Fruit fly (Drosophila melanogaster) whole organism, embryonic: ENCODE measurements around the gene Ptp69D.
A peak's percentile ranks its signal among the peaks of the same experiment; 100 is the strongest.

Source experiments
- ATbp ChIP-seq: fragments of 200-800 bp; sonication (Bioruptor generic); optimal IDR thresholded peaks from 2 replicates; lab custom pipeline; 2017; ENCODE audit warnings: missing biosample characterization, mild to moderate bottlenecking, missing genetic modification characterization, missing genetic modification reagents
- CG1024 ChIP-seq: fragments of 200-800 bp; sonication (Bioruptor generic); IDR thresholded peaks from 2 replicates; pipeline ENCODE4 v1.3.6; 2022; ENCODE audit warnings: missing biosample characterization, missing genetic modification characterization
- CG12104 ChIP-seq: fragments of 200-800 bp; sonication (Bioruptor generic); optimal IDR thresholded peaks from 3 replicates; lab custom pipeline; 2016; ENCODE audit warnings: missing biosample characterization, missing genetic modification characterization
- CG12236 ChIP-seq: fragments of 200-800 bp; sonication (Bioruptor generic); optimal IDR thresholded peaks from 2 replicates; lab custom pipeline; 2016; ENCODE audit warnings: missing biosample characterization, missing genetic modification characterization
- CG1233 ChIP-seq: fragments of 200-800 bp; sonication (Bioruptor generic); optimal IDR thresholded peaks from 4 replicates; lab custom pipeline; 2018; ENCODE audit warnings: missing biosample characterization, mild to moderate bottlenecking, missing genetic modification characterization
- CG12769 ChIP-seq: fragments of 200-800 bp; sonication (Bioruptor generic); optimal IDR thresholded peaks from 2 replicates; lab custom pipeline; 2019; ENCODE audit warnings: missing biosample characterization, mild to moderate bottlenecking, missing genetic modification characterization, moderate library complexity
- CG13296 ChIP-seq: fragments of 200-800 bp; sonication (Bioruptor generic); optimal IDR thresholded peaks from 3 replicates; lab custom pipeline; 2018; ENCODE audit warnings: missing biosample characterization, mild to moderate bottlenecking, missing genetic modification characterization
- CG1603 ChIP-seq: fragments of 200-800 bp; sonication (Bioruptor generic); optimal IDR thresholded peaks from 2 replicates; lab custom pipeline; 2019; ENCODE audit warnings: missing biosample characterization, mild to moderate bottlenecking, missing genetic modification characterization, moderate library complexity
- CG17385 ChIP-seq: fragments of 200-800 bp; sonication (Bioruptor generic); optimal IDR thresholded peaks from 3 replicates; lab custom pipeline; 2018; ENCODE audit warnings: missing biosample characterization, mild to moderate bottlenecking, missing genetic modification characterization
- CG17829 ChIP-seq: fragments of 200-800 bp; optimal IDR thresholded peaks from 2 replicates; lab custom pipeline; 2019; ENCODE audit warnings: missing biosample characterization, mild to moderate bottlenecking, missing genetic modification characterization, moderate library complexity
- CG1832 ChIP-seq: fragments of 200-800 bp; sonication (Bioruptor generic); optimal IDR thresholded peaks from 2 replicates; lab custom pipeline; 2017; ENCODE audit warnings: missing biosample characterization, mild to moderate bottlenecking, missing genetic modification characterization, inconsistent platforms
- CG2875 ChIP-seq: fragments of 200-800 bp; sonication (Bioruptor generic); optimal IDR thresholded peaks from 2 replicates; lab custom pipeline; 2017; ENCODE audit warnings: missing biosample characterization, mild to moderate bottlenecking, missing genetic modification characterization, missing genetic modification reagents
- CG30403 ChIP-seq: fragments of 200-800 bp; sonication (Bioruptor generic); optimal IDR thresholded peaks from 3 replicates; lab custom pipeline; 2016; ENCODE audit warnings: missing biosample characterization, missing genetic modification characterization
- CG4282 ChIP-seq: fragments of 200-800 bp; sonication (Bioruptor generic); optimal IDR thresholded peaks from 2 replicates; lab custom pipeline; 2016; ENCODE audit warnings: missing biosample characterization, missing genetic modification characterization
- CG4328 ChIP-seq: fragments of 200-800 bp; sonication (Bioruptor generic); optimal IDR thresholded peaks from 3 replicates; lab custom pipeline; 2017; ENCODE audit warnings: missing biosample characterization, missing genetic modification reagents, missing genetic modification characterization
- CG5180 ChIP-seq: fragments of 200-800 bp; sonication (Bioruptor generic); optimal IDR thresholded peaks from 3 replicates; lab custom pipeline; 2017; ENCODE audit warnings: missing biosample characterization, missing genetic modification characterization, mild to moderate bottlenecking, moderate library complexity, missing genetic modification reagents
- CG6175 ChIP-seq: fragments of 200-800 bp; sonication (Bioruptor generic); IDR thresholded peaks from 3 replicates; pipeline ENCODE4 v1.3.6; 2022; ENCODE audit warnings: missing biosample characterization, missing genetic modification characterization
- CG6654 ChIP-seq: fragments of 200-800 bp; sonication (Bioruptor generic); optimal IDR thresholded peaks from 2 replicates; lab custom pipeline; 2017; ENCODE audit warnings: missing biosample characterization, mild to moderate bottlenecking, missing genetic modification characterization
- CG7372 ChIP-seq: fragments of 200-800 bp; sonication (Bioruptor generic); IDR thresholded peaks from 2 replicates; pipeline ENCODE4 v1.3.6; 2022; ENCODE audit warnings: missing biosample characterization, missing genetic modification characterization
- D ChIP-seq, 2 experiments: fragments of 200-800 bp in 1 of 2; fragments of >200 bp in 1 of 2; sonication (Bioruptor generic) in 1 of 2; optimal IDR thresholded peaks; 2 replicates in 1 of 2; 3 replicates in 1 of 2; lab custom pipeline; 2017; ENCODE audit warnings: mild to moderate bottlenecking in 1 of 2, missing biosample characterization in 1 of 2, missing genetic modification characterization in 1 of 2, missing genetic modification reagents in 1 of 2
- Drgx ChIP-seq: fragments of 200-800 bp; sonication (Bioruptor generic); IDR thresholded peaks from 2 replicates; pipeline ENCODE4 v1.3.6; 2022; ENCODE audit warnings: missing biosample characterization, missing genetic modification characterization
- Hand ChIP-seq: fragments of 200-800 bp; sonication (Bioruptor generic); optimal IDR thresholded peaks from 2 replicates; lab custom pipeline; 2017; ENCODE audit warnings: mild to moderate bottlenecking, missing biosample characterization, missing genetic modification reagents, missing genetic modification characterization
- HmgD ChIP-seq: fragments of 200-800 bp; sonication (Bioruptor generic); optimal IDR thresholded peaks from 3 replicates; lab custom pipeline; 2016; ENCODE audit warnings: missing biosample characterization, missing genetic modification characterization
- Hr3 ChIP-seq: fragments of 200-800 bp; sonication (Bioruptor generic); optimal IDR thresholded peaks from 3 replicates; lab custom pipeline; 2016; ENCODE audit warnings: missing biosample characterization, missing genetic modification characterization
- MBD-R2 ChIP-seq: fragments of 200-800 bp; sonication (Bioruptor generic); IDR thresholded peaks from 2 replicates; pipeline ENCODE4 v1.3.6; 2022; ENCODE audit warnings: missing biosample characterization, missing genetic modification characterization
- Oaz ChIP-seq: fragments of 200-800 bp; sonication (Bioruptor generic); IDR thresholded peaks from 2 replicates; pipeline ENCODE4 v1.3.6; 2022; ENCODE audit warnings: missing biosample characterization, missing genetic modification characterization
- Scr ChIP-seq: fragments of 200-800 bp; sonication (Bioruptor generic); IDR thresholded peaks from 2 replicates; pipeline ENCODE4 v1.3.6; 2022; ENCODE audit warnings: missing biosample characterization, missing genetic modification characterization; ENCODE audit not compliant: partially characterized antibody
- Six4 ChIP-seq: fragments of 200-800 bp; sonication (Bioruptor generic); optimal IDR thresholded peaks from 2 replicates; lab custom pipeline; 2016; ENCODE audit warnings: missing biosample characterization, missing genetic modification characterization
- Trl ChIP-seq, 3 experiments: fragments of >200 bp in 2 of 3; fragments of 200-800 bp in 1 of 3; sonication (Bioruptor generic) in 1 of 3; optimal IDR thresholded peaks; 2 replicates in 1 of 3; 3 replicates in 2 of 3; lab custom pipeline; 2016 to 2017; ENCODE audit warnings: missing biosample characterization in 1 of 3, missing genetic modification characterization in 1 of 3
- Xbp1 ChIP-seq: fragments of 200-800 bp; sonication (Bioruptor generic); optimal IDR thresholded peaks from 3 replicates; lab custom pipeline; 2016; ENCODE audit warnings: missing biosample characterization, mild to moderate bottlenecking, missing genetic modification characterization
- YL-1 ChIP-seq: fragments of 200-800 bp; sonication (Bioruptor generic); optimal IDR thresholded peaks from 3 replicates; lab custom pipeline; 2017; ENCODE audit warnings: missing biosample characterization, mild to moderate bottlenecking, missing genetic modification characterization
- danr ChIP-seq: fragments of 200-800 bp; sonication (Bioruptor generic); IDR thresholded peaks from 2 replicates; pipeline ENCODE4 v1.3.6; 2022; ENCODE audit warnings: missing biosample characterization, missing genetic modification characterization
- ems ChIP-seq: fragments of 200-800 bp; sonication (Bioruptor generic); optimal IDR thresholded peaks from 3 replicates; lab custom pipeline; 2016; ENCODE audit warnings: missing biosample characterization, missing genetic modification characterization
- fd3F ChIP-seq: fragments of 200-800 bp; sonication (Bioruptor generic); optimal IDR thresholded peaks from 2 replicates; lab custom pipeline; 2018; ENCODE audit warnings: missing biosample characterization, mild to moderate bottlenecking, missing genetic modification characterization, moderate library complexity
- hth ChIP-seq: fragments of >200 bp; optimal IDR thresholded peaks from 2 replicates; lab custom pipeline; 2017; ENCODE audit warnings: inconsistent platforms
- jumu ChIP-seq: fragments of 200-800 bp; sonication (Bioruptor generic); optimal IDR thresholded peaks from 3 replicates; lab custom pipeline; 2016; ENCODE audit warnings: missing biosample characterization, missing genetic modification characterization
- knrl ChIP-seq: fragments of 200-800 bp; sonication (Bioruptor generic); IDR thresholded peaks from 3 replicates; pipeline ENCODE4 v1.3.6; 2022; ENCODE audit warnings: missing biosample characterization, missing genetic modification characterization; ENCODE audit not compliant: partially characterized antibody
- lbe ChIP-seq: fragments of 200-800 bp; sonication (Bioruptor generic); optimal IDR thresholded peaks from 2 replicates; lab custom pipeline; 2016; ENCODE audit warnings: missing biosample characterization, mild to moderate bottlenecking, missing genetic modification characterization
- luna ChIP-seq: fragments of 200-800 bp; sonication (Bioruptor generic); optimal IDR thresholded peaks from 2 replicates; lab custom pipeline; 2016; ENCODE audit warnings: missing biosample characterization, missing genetic modification characterization
- nerfin-2 ChIP-seq: fragments of 200-800 bp; sonication (Bioruptor generic); IDR thresholded peaks from 2 replicates; pipeline ENCODE4 v1.3.6; 2022; ENCODE audit warnings: missing biosample characterization, missing genetic modification characterization; ENCODE audit not compliant: partially characterized antibody
- odd ChIP-seq: fragments of 200-800 bp; sonication (Bioruptor generic); optimal IDR thresholded peaks from 2 replicates; lab custom pipeline; 2017; ENCODE audit warnings: missing biosample characterization, mild to moderate bottlenecking, missing genetic modification characterization
- pb ChIP-seq: fragments of 200-800 bp; sonication (Bioruptor generic); optimal IDR thresholded peaks from 3 replicates; lab custom pipeline; 2016; ENCODE audit warnings: missing biosample characterization, missing genetic modification characterization
- peb ChIP-seq: fragments of 200-800 bp; sonication (Bioruptor generic); IDR thresholded peaks from 2 replicates; pipeline ENCODE4 v1.3.6; 2022; ENCODE audit warnings: missing biosample characterization, missing genetic modification characterization
- slp2 ChIP-seq: fragments of 200-800 bp; sonication (Bioruptor generic); optimal IDR thresholded peaks from 2 replicates; lab custom pipeline; 2016; ENCODE audit warnings: missing biosample characterization, missing genetic modification characterization
- stc ChIP-seq: fragments of 200-800 bp; sonication (Bioruptor generic); IDR thresholded peaks from 2 replicates; pipeline ENCODE4 v1.3.6; 2022; ENCODE audit warnings: missing biosample characterization, missing genetic modification characterization
- vfl ChIP-seq: fragments of 200-800 bp; sonication (Bioruptor generic); optimal IDR thresholded peaks from 2 replicates; lab custom pipeline; 2016; ENCODE audit warnings: missing biosample characterization, missing genetic modification characterization
- zfh1 ChIP-seq: fragments of 200-800 bp; sonication (Bioruptor generic); IDR thresholded peaks from 3 replicates; pipeline ENCODE4 v1.3.6; 2022; ENCODE audit warnings: missing biosample characterization, missing genetic modification characterization

Gene Ptp69D

DNA sequence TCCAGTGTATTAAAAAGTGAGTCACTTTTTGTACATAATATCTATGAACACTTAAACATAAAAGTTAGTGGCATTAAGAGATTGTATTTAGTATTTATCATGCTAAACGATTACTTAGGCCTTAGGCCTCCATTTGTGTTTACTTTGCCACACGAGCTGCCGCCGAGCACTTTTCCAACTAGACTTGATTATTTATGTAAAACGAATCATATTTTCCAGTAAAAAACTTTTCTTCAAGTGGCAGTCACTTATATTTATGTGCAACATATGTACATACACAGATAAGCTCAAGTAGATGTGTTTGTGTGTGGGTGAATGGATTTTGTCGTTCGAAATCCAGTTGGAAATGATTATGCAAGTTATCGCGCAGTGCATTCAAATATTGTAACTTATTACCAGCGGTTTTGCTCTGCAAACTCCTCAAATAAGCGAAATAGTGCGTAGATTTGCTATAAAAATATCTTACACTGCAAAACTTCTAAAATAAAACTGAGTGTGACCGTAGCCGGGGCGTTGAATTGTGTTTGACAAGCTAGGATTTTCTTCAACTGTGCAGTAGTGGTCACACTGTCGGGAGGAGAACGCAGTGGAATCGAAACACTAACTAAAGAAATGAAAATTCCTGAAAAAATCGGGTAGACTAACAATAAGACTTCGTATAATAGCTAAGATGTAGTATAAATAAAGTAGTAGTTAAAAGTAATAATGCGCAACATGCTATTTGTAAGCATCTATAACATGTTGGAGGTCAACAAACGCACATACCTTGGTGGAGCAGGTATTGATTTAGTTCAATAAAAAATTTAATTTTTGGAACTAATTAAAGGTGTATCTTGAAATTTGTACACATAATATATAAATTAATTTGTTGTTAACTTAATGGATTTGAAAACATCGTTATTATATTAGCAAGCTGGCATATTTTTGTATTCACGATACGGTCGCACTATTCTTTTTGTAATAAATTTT is 15.1 kb downstream of the Ptp69D start, which contains the start of the genes Klc and CG10984 (continued):
- TF ChIP-seq Oaz (GFP tag; lab: Robert Waterston, UW) (peak; percentile 45; the same call in 1 of the 2 replicates), CG7372 (GFP tag; lab: Robert Waterston, UW) (peak; percentile 46), CG2875 (GFP tag; lab: Kevin White, UChicago) (peak; percentile 32), slp2 (GFP tag; lab: Kevin White, UChicago) (peak; percentile 43), Trl (optimal IDR thresholded peaks at IDR 0.05; lab: Kevin White, UChicago) (no peak), Trl (GFP tag; optimal IDR thresholded peaks at IDR 0.05; lab: Kevin White, UChicago) (peak; percentile 74), CG17385 (peak; percentile 65), CG12236 (GFP tag; lab: Kevin White, UChicago) (peak; percentile 19), HmgD (GFP tag; lab: Kevin White, UChicago) (no peak), knrl (GFP tag; lab: Robert Waterston, UW) (0 out of 3 replicates have a peak, but pooled peaks have one; percentile 33), zfh1 (GFP tag; lab: Robert Waterston, UW) (peak; percentile 82), ems (GFP tag; lab: Kevin White, UChicago) (peak; percentile 46), CG12769 (tag; lab: Kevin White, UChicago) (peak; percentile 69), fd3F (GFP tag; lab: Kevin White, UChicago) (peak; percentile 41), CG6654 (GFP tag; lab: Kevin White, UChicago) (peak; percentile 39), hth (lab: Kevin White, UChicago) (no peak), nerfin-2 (GFP tag; lab: Robert Waterston, UW) (no peak), CG6175 (no peak), Drgx (GFP tag; lab: Robert Waterston, UW) (peak; percentile 95), CG17829 (tag; lab: Kevin White, UChicago) (peak; percentile 43), CG4328 (GFP tag; lab: Kevin White, UChicago) (peak; percentile 37), CG4282 (GFP tag; lab: Kevin White, UChicago) (peak; percentile 72), CG5180 (GFP tag; lab: Kevin White, UChicago) (no peak), CG1603 (tag; lab: Kevin White, UChicago) (peak; percentile 51), vfl (GFP tag; lab: Kevin White, UChicago) (peak; percentile 35), Xbp1 (peak; percentile 60), lbe (GFP tag; lab: Kevin White, UChicago) (peak; percentile 30), stc (GFP tag; lab: Robert Waterston, UW) (peak; percentile 80; the same call in 1 of the 2 replicates), CG1233 (peak; percentile 62), CG13296 (peak; percentile 38), CG1024 (GFP tag; lab: Robert Waterston, UW) (peak; percentile 51; the same call in 1 of the 2 replicates), luna (GFP tag; lab: Kevin White, UChicago) (peak; percentile 40), YL-1 (peak; percentile 61), danr (GFP tag; lab: Robert Waterston, UW) (peak; percentile 54; the same call in 1 of the 2 replicates), Six4 (GFP tag; lab: Kevin White, UChicago) (peak; percentile 56), jumu (peak; percentile 63), peb (0 out of 2 replicates have a peak, but pooled peaks have one; percentile 14), ATbp (no peak), CG1832 (no peak), CG30403 (GFP tag; lab: Kevin White, UChicago) (peak; percentile 54), MBD-R2 (peak; percentile 16; the same call in 1 of the 2 replicates), Hand (GFP tag; lab: Kevin White, UChicago) (peak; percentile 52), odd (GFP tag; lab: Kevin White, UChicago) (no peak), Hr3 (GFP tag; lab: Kevin White, UChicago) (peak; percentile 43), D (optimal IDR thresholded peaks at IDR 0.05; lab: Kevin White, UChicago) (no peak), D (GFP tag; optimal IDR thresholded peaks at IDR 0.05; lab: Kevin White, UChicago) (peak; percentile 18), Scr (GFP tag; lab: Robert Waterston, UW) (no peak), pb (GFP tag; lab: Kevin White, UChicago) (peak; percentile 73), CG12104 (GFP tag; lab: Kevin White, UChicago) (peak; percentile 36)
